Worm (Caenorhabditis elegans) whole organism, young adult: ENCODE measurements around the gene ZK809.1.
A peak's percentile ranks its signal among the peaks of the same experiment; 100 is the strongest.

Experiments
- B0336.3 ChIP-seq: fragments of 200-800 bp; sonication (Bioruptor generic); IDR thresholded peaks from 2 replicates; pipeline ENCODE4 v1.3.6; 2022; ENCODE audit warnings: missing genetic modification characterization, missing compliant biosample characterization
- F22D6.2 ChIP-seq: sonication (generic microtip); optimal IDR thresholded peaks from 2 replicates; lab custom pipeline; 2016; ENCODE audit warnings: mild to moderate bottlenecking, missing genetic modification characterization, missing compliant biosample characterization
- F23B12.7 ChIP-seq: sonication (generic microtip); optimal IDR thresholded peaks from 2 replicates; lab custom pipeline; 2017; ENCODE audit warnings: missing genetic modification characterization, mild to moderate bottlenecking, missing compliant biosample characterization, antibody characterized with exemption, moderate library complexity; ENCODE audit not compliant: insufficient read depth
- F39B2.1 ChIP-seq: fragments of 200-800 bp; sonication (Bioruptor generic); IDR thresholded peaks from 2 replicates; pipeline ENCODE4 v1.3.6; 2022; ENCODE audit warnings: missing genetic modification reagents, missing genetic modification characterization, missing compliant biosample characterization
- F49E8.2 ChIP-seq: sonication (generic microtip); optimal IDR thresholded peaks from 3 replicates; lab custom pipeline; 2017; ENCODE audit warnings: missing genetic modification characterization, mild to moderate bottlenecking, missing compliant biosample characterization, antibody characterized with exemption, moderate library complexity; ENCODE audit not compliant: insufficient read depth
- F57C9.4 ChIP-seq: sonication (generic microtip); optimal IDR thresholded peaks from 2 replicates; lab custom pipeline; 2017; ENCODE audit warnings: mild to moderate bottlenecking, missing genetic modification characterization, missing compliant biosample characterization
- K11D2.4 ChIP-seq: fragments of 200-800 bp; sonication (Bioruptor generic); IDR thresholded peaks from 2 replicates; pipeline ENCODE4 v1.3.6; 2022; ENCODE audit warnings: missing genetic modification reagents, missing genetic modification characterization, missing compliant biosample characterization
- T26A5.8 ChIP-seq: sonication (generic microtip); optimal IDR thresholded peaks from 2 replicates; lab custom pipeline; 2016; ENCODE audit warnings: missing genetic modification characterization, missing compliant biosample characterization
- Y53G8AR.9 ChIP-seq: fragments of 200-800 bp; sonication (Bioruptor generic); conservative IDR thresholded peaks from 2 replicates; pipeline ENCODE4 v1.3.6; 2022; ENCODE audit warnings: missing genetic modification reagents, missing genetic modification characterization, missing compliant biosample characterization
- akir-1 ChIP-seq: fragments of 200-800 bp; sonication (Bioruptor generic); optimal IDR thresholded peaks from 2 replicates; lab custom pipeline; 2018; ENCODE audit warnings: mild to moderate bottlenecking, missing genetic modification characterization, moderate library complexity, missing compliant biosample characterization
- ama-1 ChIP-seq, 3 experiments: fragments of 150-350 bp in 1 of 3; sonication (generic microtip) in 2 of 3; optimal IDR thresholded peaks; 2 replicates each; lab custom pipeline; 2014 to 2018; ENCODE audit warnings: missing biosample characterization in 2 of 3, missing genetic modification characterization in 2 of 3, missing genetic modification reagents in 2 of 3
- atf-7 ChIP-seq: sonication (generic microtip); optimal IDR thresholded peaks from 2 replicates; lab custom pipeline; 2017; ENCODE audit warnings: mild to moderate bottlenecking, missing genetic modification characterization, missing compliant biosample characterization
- bed-2 ChIP-seq: fragments of 200-800 bp; sonication (Bioruptor generic); IDR thresholded peaks from 2 replicates; pipeline ENCODE4 v1.3.6; 2022; ENCODE audit warnings: missing genetic modification reagents, missing genetic modification characterization, missing compliant biosample characterization
- ceh-100 ChIP-seq: fragments of 200-800 bp; sonication (Bioruptor generic); IDR thresholded peaks from 2 replicates; pipeline ENCODE4 v1.3.6; 2022; ENCODE audit warnings: missing genetic modification reagents, missing genetic modification characterization, missing compliant biosample characterization
- ceh-40 ChIP-seq: fragments of 200-800 bp; sonication (Bioruptor generic); IDR thresholded peaks from 2 replicates; pipeline ENCODE4 v1.3.6; 2022; ENCODE audit warnings: missing genetic modification characterization, missing compliant biosample characterization
- ceh-58 ChIP-seq: fragments of 200-800 bp; sonication (Bioruptor generic); IDR thresholded peaks from 2 replicates; pipeline ENCODE4 v1.3.6; 2022; ENCODE audit warnings: missing genetic modification characterization, missing compliant biosample characterization
- ceh-91 ChIP-seq: fragments of 200-800 bp; sonication (Bioruptor generic); IDR thresholded peaks from 2 replicates; pipeline ENCODE4 v1.3.6; 2022; ENCODE audit warnings: missing genetic modification reagents, missing genetic modification characterization, missing compliant biosample characterization
- dox-1 ChIP-seq: fragments of 200-800 bp; sonication (Bioruptor generic); IDR thresholded peaks from 2 replicates; pipeline ENCODE4 v1.3.6; 2022; ENCODE audit warnings: missing genetic modification reagents, missing genetic modification characterization, missing compliant biosample characterization
- dpff-1 ChIP-seq: sonication (generic microtip); optimal IDR thresholded peaks from 2 replicates; lab custom pipeline; 2017; ENCODE audit warnings: mild to moderate bottlenecking, missing genetic modification characterization, missing compliant biosample characterization
- egl-44 ChIP-seq: fragments of 200-800 bp; sonication (Bioruptor generic); IDR thresholded peaks from 2 replicates; pipeline ENCODE4 v1.3.6; 2022; ENCODE audit warnings: missing genetic modification reagents, missing genetic modification characterization, missing compliant biosample characterization
- gei-17 ChIP-seq: fragments of 200-800 bp; sonication (Bioruptor generic); optimal IDR thresholded peaks from 2 replicates; lab custom pipeline; 2018; ENCODE audit warnings: mild to moderate bottlenecking, missing genetic modification characterization, missing compliant biosample characterization
- him-1 ChIP-seq: sonication (generic microtip); optimal IDR thresholded peaks from 2 replicates; lab custom pipeline; 2016; ENCODE audit warnings: missing genotype, missing genetic modification reagents, missing genetic modification characterization, missing compliant biosample characterization
- hlh-12 ChIP-seq: sonication (generic microtip); optimal IDR thresholded peaks from 2 replicates; lab custom pipeline; 2016; ENCODE audit warnings: missing genetic modification characterization, missing compliant biosample characterization
- hlh-26 ChIP-seq: fragments of 200-800 bp; sonication (Bioruptor generic); conservative IDR thresholded peaks from 2 replicates; pipeline ENCODE4 v1.3.6; 2022; ENCODE audit warnings: missing genetic modification reagents, missing genetic modification characterization, missing compliant biosample characterization
- hmg-20 ChIP-seq: fragments of 200-800 bp; sonication (Bioruptor generic); IDR thresholded peaks from 2 replicates; pipeline ENCODE4 v1.3.6; 2022; ENCODE audit warnings: missing genetic modification reagents, missing genetic modification characterization, missing compliant biosample characterization
- hrde-1 ChIP-seq: sonication (generic microtip); optimal IDR thresholded peaks from 2 replicates; lab custom pipeline; 2016; ENCODE audit warnings: missing genetic modification characterization, mild to moderate bottlenecking, missing compliant biosample characterization, moderate library complexity, missing genotype, missing genetic modification reagents, borderline replicate concordance
- hsf-1 ChIP-seq: fragments of 200-800 bp; sonication (Bioruptor generic); IDR thresholded peaks from 2 replicates; pipeline ENCODE4 v1.3.6; 2022; ENCODE audit warnings: missing genetic modification reagents, missing genetic modification characterization, missing compliant biosample characterization
- let-607 ChIP-seq, 2 experiments: fragments of 200-800 bp in 1 of 2; sonication (Bioruptor generic) in 1 of 2; sonication (generic microtip) in 1 of 2; optimal IDR thresholded peaks; 2 replicates each; lab custom pipeline; 2016 to 2018; ENCODE audit warnings: mild to moderate bottlenecking in 2 of 2, missing compliant biosample characterization in 2 of 2, missing genetic modification characterization in 2 of 2, moderate library complexity in 2 of 2, missing genotype in 1 of 2
- lin-35 ChIP-seq, 3 experiments: fragments of 150-350 bp in 2 of 3; sonication (generic microtip) in 1 of 3; optimal IDR thresholded peaks; 2 replicates each; lab custom pipeline; 2014 to 2018; ENCODE audit warnings: missing biosample characterization in 3 of 3, missing genetic modification characterization in 3 of 3, missing genetic modification reagents in 3 of 3
- lin-40 ChIP-seq: sonication (generic microtip); optimal IDR thresholded peaks from 2 replicates; lab custom pipeline; 2016; ENCODE audit warnings: missing genetic modification characterization, mild to moderate bottlenecking, missing compliant biosample characterization, missing genotype, missing genetic modification reagents
- lin-54 ChIP-seq: fragments of 200-800 bp; sonication (Bioruptor generic); optimal IDR thresholded peaks from 2 replicates; lab custom pipeline; 2018; ENCODE audit warnings: mild to moderate bottlenecking, missing genetic modification characterization, missing compliant biosample characterization
- lir-1 ChIP-seq: fragments of 200-800 bp; sonication (Bioruptor generic); conservative IDR thresholded peaks from 2 replicates; pipeline ENCODE4 v1.3.6; 2022; ENCODE audit warnings: missing genetic modification reagents, missing genetic modification characterization, missing compliant biosample characterization
- lsl-1 ChIP-seq: fragments of 200-800 bp; sonication (Bioruptor generic); optimal IDR thresholded peaks from 2 replicates; lab custom pipeline; 2018; ENCODE audit warnings: mild to moderate bottlenecking, missing genetic modification characterization, moderate library complexity, missing compliant biosample characterization
- madf-3 ChIP-seq: fragments of 200-800 bp; sonication (Bioruptor generic); IDR thresholded peaks from 2 replicates; pipeline ENCODE4 v1.3.6; 2022; ENCODE audit warnings: missing genetic modification reagents, missing genetic modification characterization, missing compliant biosample characterization
- mxl-1 ChIP-seq: sonication (generic microtip); optimal IDR thresholded peaks from 2 replicates; lab custom pipeline; 2016; ENCODE audit warnings: missing genetic modification characterization, missing compliant biosample characterization
- nfya-1 ChIP-seq: sonication (generic microtip); optimal IDR thresholded peaks from 2 replicates; lab custom pipeline; 2017; ENCODE audit warnings: antibody characterized with exemption, missing compliant biosample characterization, missing genetic modification characterization, borderline replicate concordance; ENCODE audit not compliant: insufficient read depth
- nfya-2 ChIP-seq: fragments of 200-800 bp; sonication (Bioruptor generic); IDR thresholded peaks from 2 replicates; pipeline ENCODE4 v1.3.6; 2022; ENCODE audit warnings: missing genetic modification reagents, missing genetic modification characterization, missing compliant biosample characterization
- pbrm-1 ChIP-seq: fragments of 200-800 bp; sonication (Bioruptor generic); IDR thresholded peaks from 2 replicates; pipeline ENCODE4 v1.3.6; 2022; ENCODE audit warnings: missing genetic modification reagents, missing genetic modification characterization, missing compliant biosample characterization
- rcor-1 ChIP-seq: fragments of 200-800 bp; sonication (Bioruptor generic); IDR thresholded peaks from 2 replicates; pipeline ENCODE4 v1.3.6; 2022; ENCODE audit warnings: missing genetic modification reagents, missing genetic modification characterization, missing compliant biosample characterization
- sdz-38 ChIP-seq: sonication (generic microtip); optimal IDR thresholded peaks from 2 replicates; lab custom pipeline; 2016; ENCODE audit warnings: missing genotype, missing genetic modification characterization, missing compliant biosample characterization
- snpc-3.4 ChIP-seq: sonication (generic microtip); optimal IDR thresholded peaks from 2 replicates; lab custom pipeline; 2017; ENCODE audit warnings: missing genetic modification characterization, mild to moderate bottlenecking, missing compliant biosample characterization, antibody characterized with exemption, moderate library complexity, missing genotype, missing genetic modification reagents
- sptf-2 ChIP-seq: fragments of 200-800 bp; sonication (Bioruptor generic); optimal IDR thresholded peaks from 2 replicates; lab custom pipeline; 2018; ENCODE audit warnings: mild to moderate bottlenecking, missing genetic modification characterization, missing compliant biosample characterization
- unc-130 ChIP-seq: sonication (generic microtip); optimal IDR thresholded peaks from 2 replicates; lab custom pipeline; 2016; ENCODE audit warnings: missing genetic modification reagents, missing genetic modification characterization, missing compliant biosample characterization
- xnd-1 ChIP-seq: sonication (generic microtip); optimal IDR thresholded peaks from 2 replicates; lab custom pipeline; 2016; ENCODE audit warnings: missing genotype, missing genetic modification reagents, missing genetic modification characterization, missing compliant biosample characterization
- zfh-2 ChIP-seq: fragments of 200-800 bp; sonication (Bioruptor generic); conservative IDR thresholded peaks from 2 replicates; pipeline ENCODE4 v1.3.6; 2022; ENCODE audit warnings: missing genetic modification reagents, missing genetic modification characterization, missing compliant biosample characterization
- ztf-22 ChIP-seq: fragments of 200-800 bp; sonication (Bioruptor generic); optimal IDR thresholded peaks from 2 replicates; lab custom pipeline; 2018; ENCODE audit warnings: mild to moderate bottlenecking, missing genetic modification characterization, moderate library complexity, missing compliant biosample characterization
- ztf-3 ChIP-seq: fragments of 200-800 bp; sonication (Bioruptor generic); optimal IDR thresholded peaks from 2 replicates; lab custom pipeline; 2018; ENCODE audit warnings: mild to moderate bottlenecking, missing genetic modification characterization, missing compliant biosample characterization

Gene ZK809.1

DNA sequence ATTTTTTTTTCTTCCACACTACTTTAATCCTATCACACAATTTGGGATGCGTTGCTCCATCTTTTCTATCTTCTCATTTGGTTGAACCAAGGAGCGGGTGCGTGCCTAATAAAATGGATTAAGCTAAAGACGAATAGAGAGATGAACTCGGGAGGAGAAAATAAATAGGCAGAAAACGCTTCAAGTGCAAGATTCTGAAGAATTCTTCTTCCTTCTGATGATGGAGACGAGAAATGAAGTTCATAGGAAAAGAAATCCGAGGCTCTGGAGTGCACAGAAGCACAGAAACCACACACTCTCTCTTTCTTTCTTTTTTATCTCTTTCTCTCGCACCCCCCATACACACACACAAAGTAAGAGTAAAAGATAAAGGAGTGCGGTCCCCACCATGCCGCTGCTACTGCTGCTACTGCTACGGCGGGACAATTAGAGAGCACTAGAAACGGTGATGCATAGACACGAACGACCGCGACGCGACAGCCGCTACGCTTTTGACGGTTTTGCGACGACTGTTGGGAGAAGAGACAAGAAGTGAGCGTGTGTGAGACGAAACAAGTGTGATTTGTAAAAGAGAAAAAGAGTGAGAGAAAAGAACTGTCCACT lies 50.3 kb downstream of the ZK809.1 start (continued):
- no peak for TF ChIP-seq K11D2.4 (GFP tag; lab: Robert Waterston, UW)
- no peak for TF ChIP-seq nfya-1 (tag; lab: Kevin White, UChicago)
- peak; percentile 58 for TF ChIP-seq lin-40 (tag; lab: Kevin White, UChicago)
- no peak for TF ChIP-seq F22D6.2 (tag; lab: Kevin White, UChicago)
- TF ChIP-seq hlh-12 (tag; lab: Kevin White, UChicago) = no peak
- TF ChIP-seq hlh-26 (GFP tag; lab: Robert Waterston, UW) = no peak
- 0 out of 2 replicates have a peak, but pooled peaks have one; percentile 23 for TF ChIP-seq rcor-1
- TF ChIP-seq hrde-1 (tag; lab: Kevin White, UChicago) = no peak
- no peak for TF ChIP-seq F49E8.2 (tag; lab: Kevin White, UChicago)
- TF ChIP-seq madf-3 (GFP tag; lab: Robert Waterston, UW) = peak; percentile 83
- peak; percentile 86 for TF ChIP-seq B0336.3 (GFP tag; lab: Robert Waterston, UW)
- no peak for TF ChIP-seq nfya-2 (GFP tag; lab: Robert Waterston, UW)
- TF ChIP-seq egl-44 = 0 out of 2 replicates have a peak, but pooled peaks have one; percentile 21
- no peak for TF ChIP-seq ztf-3 (GFP tag; lab: Kevin White, UChicago)
- TF ChIP-seq pbrm-1 = peak; percentile 42; the same call in 1 of the 2 replicates
- no peak for TF ChIP-seq Y53G8AR.9 (GFP tag; lab: Robert Waterston, UW)
- TF ChIP-seq mxl-1 (tag; lab: Kevin White, UChicago) = no peak
- no peak for TF ChIP-seq T26A5.8 (tag; lab: Kevin White, UChicago)
- TF ChIP-seq akir-1 = no peak
- peak; percentile 89 for TF ChIP-seq zfh-2 (GFP tag; lab: Robert Waterston, UW)
- no peak for TF ChIP-seq sptf-2
- TF ChIP-seq xnd-1 (tag; lab: Kevin White, UChicago) = no peak
- TF ChIP-seq hsf-1 (GFP tag; lab: Robert Waterston, UW) = no peak
- TF ChIP-seq lsl-1 = no peak
- TF ChIP-seq ztf-22 = peak; percentile 79
- TF ChIP-seq snpc-3.4 = no peak
- peak; percentile 83 for TF ChIP-seq dox-1 (GFP tag; lab: Robert Waterston, UW)
- no peak for TF ChIP-seq ama-1 (optimal IDR thresholded peaks at IDR 0.05; lab: Kevin White, UChicago)
- no peak for TF ChIP-seq ama-1 (GFP tag; optimal IDR thresholded peaks at IDR 0.05; lab: Kevin White, UChicago)
- TF ChIP-seq atf-7 (tag; lab: Kevin White, UChicago) = peak; percentile 48
- no peak for TF ChIP-seq F57C9.4
- TF ChIP-seq ceh-40 (GFP tag; lab: Robert Waterston, UW) = no peak
- no peak for TF ChIP-seq F39B2.1
- TF ChIP-seq sdz-38 (tag; lab: Kevin White, UChicago) = no peak
- TF ChIP-seq bed-2 (GFP tag; lab: Robert Waterston, UW) = no peak
- no peak for TF ChIP-seq dpff-1 (tag; lab: Kevin White, UChicago)
- TF ChIP-seq gei-17 (GFP tag; lab: Kevin White, UChicago) = peak; percentile 48
- TF ChIP-seq ceh-58 = no peak
- TF ChIP-seq F23B12.7 (tag; lab: Kevin White, UChicago) = no peak
- TF ChIP-seq him-1 (tag; lab: Kevin White, UChicago) = no peak
- TF ChIP-seq ceh-91 = no peak
- TF ChIP-seq ceh-100 = no peak
- peak; percentile 34 for TF ChIP-seq lin-54
- TF ChIP-seq unc-130 (GFP tag; lab: Kevin White, UChicago) = no peak
- TF ChIP-seq let-607 (tag; optimal IDR thresholded peaks at IDR 0.05; lab: Kevin White, UChicago) = peak in 1 of 2 experiments; percentile 53
- TF ChIP-seq lir-1 (GFP tag; lab: Robert Waterston, UW) = no peak
- TF ChIP-seq hmg-20 (GFP tag; lab: Robert Waterston, UW) = no peak
- TF ChIP-seq lin-35 (GFP tag; optimal IDR thresholded peaks at IDR 0.05; lab: Kevin White, UChicago) = peak in 1 of 3 experiments; percentile 46
